Worm (Caenorhabditis elegans) whole organism, L1 larva: ENCODE measurements around the gene C07D8.6.

ENCODE experiments used
- C16A3.4 ChIP-seq: fragments of 150-350 bp; optimal IDR thresholded peaks from 2 replicates; lab custom pipeline; 2014; ENCODE audit warnings: missing biosample characterization, missing genetic modification characterization
- Y116A8C.19 ChIP-seq: sonication (generic microtip); optimal IDR thresholded peaks from 2 replicates; lab custom pipeline; 2016; ENCODE audit warnings: missing compliant biosample characterization, missing genetic modification characterization, borderline replicate concordance
- ama-1 ChIP-seq: fragments of 150-350 bp; optimal IDR thresholded peaks from 2 replicates; lab custom pipeline; 2014
- ceh-8 ChIP-seq: fragments of 200-800 bp; sonication (Bioruptor generic); optimal IDR thresholded peaks from 2 replicates; lab custom pipeline; 2018; ENCODE audit warnings: mild to moderate bottlenecking, missing genetic modification characterization, moderate library complexity, missing compliant biosample characterization
- ceh-82 ChIP-seq, 3 experiments: fragments of 150-350 bp in 1 of 3; sonication (generic microtip) in 2 of 3; optimal IDR thresholded peaks; 2 replicates each; lab custom pipeline; 2014 to 2017; ENCODE audit warnings: missing biosample characterization in 3 of 3, missing genetic modification characterization in 3 of 3
- ceh-88 ChIP-seq: fragments of 200-800 bp; sonication (Bioruptor generic); IDR thresholded peaks from 2 replicates; pipeline ENCODE4 v1.3.6; 2022; ENCODE audit warnings: missing genetic modification characterization, missing compliant biosample characterization
- ceh-90 ChIP-seq: sonication (generic microtip); optimal IDR thresholded peaks from 2 replicates; lab custom pipeline; 2016; ENCODE audit warnings: missing genetic modification characterization, missing compliant biosample characterization
- dpl-1 ChIP-seq, 3 experiments: fragments of 150-350 bp in 2 of 3; sonication (generic microtip) in 1 of 3; optimal IDR thresholded peaks; 2 replicates each; lab custom pipeline; 2014 to 2017; ENCODE audit warnings: missing biosample characterization in 3 of 3, missing genetic modification characterization in 3 of 3, missing genetic modification reagents in 3 of 3
- efl-1 ChIP-seq, 4 experiments: fragments of 150-350 bp; optimal IDR thresholded peaks in 3 of 4; peaks in 1 of 4; 1 replicate in 1 of 4; 2 replicates in 3 of 4; lab custom pipeline; 2014; ENCODE audit warnings: missing biosample characterization in 2 of 4, missing genetic modification characterization in 2 of 4, missing genetic modification reagents in 2 of 4
- egl-13 ChIP-seq: sonication (generic microtip); optimal IDR thresholded peaks from 2 replicates; lab custom pipeline; 2016; ENCODE audit warnings: missing genotype, missing genetic modification reagents, missing genetic modification characterization, missing compliant biosample characterization
- elt-2 ChIP-seq: sonication (generic microtip); optimal IDR thresholded peaks from 2 replicates; lab custom pipeline; 2016; ENCODE audit warnings: missing genetic modification characterization, mild to moderate bottlenecking, inconsistent platforms, missing compliant biosample characterization, missing genetic modification reagents
- ets-5 ChIP-seq: fragments of 200-800 bp; sonication (Bioruptor generic); IDR thresholded peaks from 2 replicates; pipeline ENCODE4 v1.3.6; 2022; ENCODE audit warnings: missing genetic modification characterization, missing compliant biosample characterization
- fos-1 ChIP-seq: fragments of 150-350 bp; optimal IDR thresholded peaks from 2 replicates; lab custom pipeline; 2014; ENCODE audit warnings: missing biosample characterization, missing genetic modification characterization
- isw-1 ChIP-seq: fragments of 200-800 bp; sonication (Bioruptor generic); IDR thresholded peaks from 2 replicates; pipeline ENCODE4 v1.3.6; 2022; ENCODE audit warnings: missing genetic modification characterization, missing compliant biosample characterization
- jun-1 ChIP-seq: fragments of 150-350 bp; optimal IDR thresholded peaks from 2 replicates; lab custom pipeline; 2014; ENCODE audit warnings: missing biosample characterization, missing genetic modification reagents, missing genetic modification characterization
- lin-14 ChIP-seq: fragments of 200-800 bp; sonication (Bioruptor generic); optimal IDR thresholded peaks from 2 replicates; lab custom pipeline; 2018; ENCODE audit warnings: mild to moderate bottlenecking, missing genetic modification characterization, moderate library complexity, missing compliant biosample characterization
- lin-35 ChIP-seq, 2 experiments: fragments of 150-350 bp; optimal IDR thresholded peaks; 2 replicates each; lab custom pipeline; 2014; ENCODE audit warnings: missing biosample characterization in 2 of 2, missing genetic modification characterization in 2 of 2, missing genetic modification reagents in 2 of 2
- mab-9 ChIP-seq: fragments of 200-800 bp; sonication (Bioruptor generic); IDR thresholded peaks from 2 replicates; pipeline ENCODE4 v1.3.6; 2022; ENCODE audit warnings: missing genetic modification reagents, missing genetic modification characterization, missing compliant biosample characterization
- mdl-1 ChIP-seq, 2 experiments: fragments of 150-350 bp; optimal IDR thresholded peaks; 2 replicates each; lab custom pipeline; 2014 to 2017; ENCODE audit warnings: missing biosample characterization in 2 of 2, missing genetic modification characterization in 2 of 2, inconsistent platforms in 1 of 2
- nhr-11 ChIP-seq: fragments of 150-350 bp; optimal IDR thresholded peaks from 2 replicates; lab custom pipeline; 2014; ENCODE audit warnings: missing biosample characterization, missing genetic modification characterization
- nhr-12 ChIP-seq: sonication (generic microtip); optimal IDR thresholded peaks from 2 replicates; lab custom pipeline; 2017; ENCODE audit warnings: missing biosample characterization, missing genetic modification characterization
- nhr-19 ChIP-seq: fragments of 200-800 bp; sonication (Bioruptor generic); conservative IDR thresholded peaks from 2 replicates; pipeline ENCODE4 v1.3.6; 2022; ENCODE audit warnings: missing genetic modification characterization, missing compliant biosample characterization
- nhr-47 ChIP-seq: sonication (generic microtip); optimal IDR thresholded peaks from 2 replicates; lab custom pipeline; 2016; ENCODE audit warnings: mild to moderate bottlenecking, missing genetic modification characterization, moderate library complexity, missing compliant biosample characterization
- nhr-71 ChIP-seq: sonication (generic microtip); optimal IDR thresholded peaks from 2 replicates; lab custom pipeline; 2016; ENCODE audit warnings: mild to moderate bottlenecking, missing genetic modification characterization, moderate library complexity, missing compliant biosample characterization
- nhr-76 ChIP-seq: sonication (generic microtip); optimal IDR thresholded peaks from 2 replicates; lab custom pipeline; 2017; ENCODE audit warnings: missing biosample characterization, missing genetic modification characterization
- nhr-77 ChIP-seq: fragments of 150-350 bp; optimal IDR thresholded peaks from 2 replicates; lab custom pipeline; 2014; ENCODE audit warnings: missing biosample characterization, missing genetic modification characterization
- nhr-84 ChIP-seq: sonication (generic microtip); optimal IDR thresholded peaks from 2 replicates; lab custom pipeline; 2017; ENCODE audit warnings: missing biosample characterization, missing genetic modification characterization
- pag-3 ChIP-seq: sonication (generic microtip); optimal IDR thresholded peaks from 2 replicates; lab custom pipeline; 2017; ENCODE audit warnings: missing genetic modification characterization, mild to moderate bottlenecking, missing compliant biosample characterization, antibody characterized with exemption, borderline replicate concordance; ENCODE audit not compliant: insufficient read depth
- rnt-1 ChIP-seq: sonication (generic microtip); optimal IDR thresholded peaks from 2 replicates; lab custom pipeline; 2016; ENCODE audit warnings: mild to moderate bottlenecking, missing genetic modification characterization, moderate library complexity, missing compliant biosample characterization
- snpc-4 ChIP-seq: fragments of 150-350 bp; optimal IDR thresholded peaks from 2 replicates; lab custom pipeline; 2014; ENCODE audit warnings: missing biosample characterization, missing genetic modification characterization
- snu-23 ChIP-seq: sonication (generic microtip); optimal IDR thresholded peaks from 2 replicates; lab custom pipeline; 2016; ENCODE audit warnings: missing genetic modification characterization, missing compliant biosample characterization
- sptf-1 ChIP-seq: fragments of 150-350 bp; optimal IDR thresholded peaks from 2 replicates; lab custom pipeline; 2014; ENCODE audit warnings: missing biosample characterization, missing genetic modification characterization
- tbx-2 ChIP-seq: sonication (generic microtip); optimal IDR thresholded peaks from 2 replicates; lab custom pipeline; 2016; ENCODE audit warnings: missing genetic modification characterization, missing compliant biosample characterization
- tlp-1 ChIP-seq: fragments of 150-350 bp; optimal IDR thresholded peaks from 2 replicates; lab custom pipeline; 2014; ENCODE audit warnings: missing biosample characterization, missing genetic modification characterization
- unc-30 ChIP-seq: sonication (generic microtip); optimal IDR thresholded peaks from 2 replicates; lab custom pipeline; 2017; ENCODE audit warnings: missing biosample characterization, missing genetic modification characterization
- unc-62 ChIP-seq: fragments of 150-350 bp; optimal IDR thresholded peaks from 2 replicates; lab custom pipeline; 2014; ENCODE audit warnings: missing biosample characterization, missing genetic modification reagents, missing genetic modification characterization
- unc-86 ChIP-seq: sonication (generic microtip); optimal IDR thresholded peaks from 2 replicates; lab custom pipeline; 2016; ENCODE audit warnings: missing genetic modification characterization, missing compliant biosample characterization
- unc-98 ChIP-seq: fragments of 200-800 bp; sonication (Bioruptor generic); IDR thresholded peaks from 2 replicates; pipeline ENCODE4 v1.3.6; 2022; ENCODE audit warnings: missing genetic modification characterization, missing compliant biosample characterization
- vab-15 ChIP-seq: sonication (generic microtip); optimal IDR thresholded peaks from 2 replicates; lab custom pipeline; 2017; ENCODE audit warnings: missing genotype, mild to moderate bottlenecking, missing genetic modification characterization, missing compliant biosample characterization
- xbp-1 ChIP-seq: sonication (generic microtip); optimal IDR thresholded peaks from 2 replicates; lab custom pipeline; 2016; ENCODE audit warnings: missing genetic modification characterization, missing compliant biosample characterization
- ztf-4 ChIP-seq: fragments of 150-350 bp; optimal IDR thresholded peaks from 2 replicates; lab custom pipeline; 2014; ENCODE audit warnings: missing biosample characterization, missing genetic modification characterization

The C07D8.6 gene

DNA sequence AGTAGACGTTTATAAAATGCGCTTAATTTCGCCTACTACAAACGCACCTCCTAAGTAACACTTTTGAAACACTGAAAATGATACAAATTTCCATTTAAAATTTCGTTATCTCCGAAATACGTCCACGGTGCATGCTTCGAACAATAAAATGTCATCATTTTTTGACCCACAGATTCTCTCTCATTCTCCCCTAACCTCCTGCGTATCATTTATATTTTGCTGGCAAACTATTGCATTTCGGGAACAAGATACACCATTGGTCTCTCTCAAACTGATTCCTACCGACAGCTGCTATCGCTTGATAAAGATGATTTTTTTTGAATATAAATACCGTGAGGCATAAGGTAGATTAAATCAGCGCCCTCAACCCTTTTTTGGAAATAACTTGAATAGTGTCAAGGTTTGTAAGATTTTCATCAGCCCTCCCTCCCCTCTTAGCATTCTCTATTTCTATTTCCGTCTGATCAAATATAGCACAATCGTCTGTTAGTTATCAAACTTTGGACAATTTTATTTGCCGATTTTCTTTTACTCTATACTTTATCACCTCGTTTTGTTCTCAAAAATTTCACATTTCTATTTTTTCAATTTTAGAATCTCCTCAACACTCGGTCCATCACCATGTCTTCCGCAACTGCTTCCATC, at the start of gene C07D8.6 (continued):
- TF ChIP-seq tlp-1 (tag; lab: Kevin White, UChicago) (no peak), nhr-76 (tag; lab: Kevin White, UChicago) (no peak), ama-1 (no peak), mab-9 (GFP tag; lab: Robert Waterston, UW) (no peak), lin-14 (peak; percentile 56), fos-1 (tag; lab: Kevin White, UChicago) (no peak), tbx-2 (tag; lab: Kevin White, UChicago) (no peak)

DNA sequence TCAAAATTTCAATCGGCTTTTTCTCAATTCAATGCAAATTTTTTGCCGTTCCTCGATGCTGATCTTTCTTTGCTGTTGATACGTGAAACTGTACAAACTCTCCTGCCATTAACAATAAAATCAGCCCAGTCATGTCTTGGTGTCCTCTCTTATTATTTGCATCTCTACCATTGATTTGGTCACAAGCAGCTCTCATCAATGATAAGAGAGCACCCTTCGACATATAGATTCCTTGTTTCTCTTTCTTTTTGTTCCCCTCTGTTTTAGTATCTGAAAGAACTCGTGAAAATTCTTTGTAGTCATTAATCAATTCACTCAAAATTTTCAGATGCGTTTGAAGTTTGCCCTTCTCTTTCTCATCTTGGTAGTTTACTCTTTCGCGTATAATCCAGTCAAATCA, 49.5 kb upstream of the C07D8.6 start, which contains the start of gene lron-7:
Gene lron-7 (plus strand): TSS at position 323 of the 400 bp plus-strand sequence.
- TF ChIP-seq pag-3 (tag; lab: Kevin White, UChicago) (no peak), lin-35 (GFP tag; optimal IDR thresholded peaks at IDR 0.05; lab: Kevin White, UChicago) (peak in 1 of 2 experiments; percentile 21), elt-2 (tag; lab: Kevin White, UChicago) (peak; percentile 31), efl-1 (optimal IDR thresholded peaks at IDR 0.05; lab: Kevin White, UChicago) (no peak), efl-1 (GFP tag; optimal IDR thresholded peaks at IDR 0.05 in 1 of 2; lab: Kevin White, UChicago) (peak in 1 of 2 experiments; percentile 62)

DNA sequence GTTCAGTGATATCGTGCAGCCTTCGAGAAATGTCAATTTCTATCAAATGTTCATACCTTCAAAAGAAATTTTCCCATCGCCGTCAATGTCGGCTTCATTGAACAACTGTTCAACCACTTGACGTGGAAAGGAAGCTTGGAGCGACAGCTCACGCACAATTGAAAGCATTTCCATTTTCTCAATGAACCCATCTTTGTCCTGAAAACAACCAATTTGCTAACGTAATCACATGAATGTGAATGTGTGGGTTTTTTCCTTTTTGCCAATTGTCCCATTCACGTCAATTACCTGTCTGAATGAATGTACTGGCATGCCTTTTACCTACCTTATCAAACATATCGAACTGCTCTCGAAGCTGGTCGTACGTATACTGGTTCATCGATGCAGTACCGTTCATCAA, 45.0 kb upstream of the C07D8.6 start:
- no peak for TF ChIP-seq nhr-11 (tag; lab: Kevin White, UChicago)
- no peak for TF ChIP-seq sptf-1 (tag; lab: Kevin White, UChicago)
- no peak for TF ChIP-seq ztf-4
- no peak for TF ChIP-seq rnt-1
- no peak for TF ChIP-seq lin-14
- TF ChIP-seq xbp-1 (tag; lab: Kevin White, UChicago), result no peak
- TF ChIP-seq vab-15 (tag; lab: Kevin White, UChicago), result no peak
- TF ChIP-seq Y116A8C.19 (tag; lab: Kevin White, UChicago), result no peak
- TF ChIP-seq snu-23 (GFP tag; lab: Kevin White, UChicago), result no peak
- no peak for TF ChIP-seq mab-9 (GFP tag; lab: Robert Waterston, UW)
- no peak for TF ChIP-seq unc-86 (tag; lab: Kevin White, UChicago)
- no peak for TF ChIP-seq nhr-12 (tag; lab: Kevin White, UChicago)
- no peak for TF ChIP-seq egl-13 (tag; lab: Kevin White, UChicago)
- no peak for TF ChIP-seq unc-30 (tag; lab: Kevin White, UChicago)
- TF ChIP-seq ceh-82 (tag; optimal IDR thresholded peaks at IDR 0.05; lab: Kevin White, UChicago), result no peak

DNA sequence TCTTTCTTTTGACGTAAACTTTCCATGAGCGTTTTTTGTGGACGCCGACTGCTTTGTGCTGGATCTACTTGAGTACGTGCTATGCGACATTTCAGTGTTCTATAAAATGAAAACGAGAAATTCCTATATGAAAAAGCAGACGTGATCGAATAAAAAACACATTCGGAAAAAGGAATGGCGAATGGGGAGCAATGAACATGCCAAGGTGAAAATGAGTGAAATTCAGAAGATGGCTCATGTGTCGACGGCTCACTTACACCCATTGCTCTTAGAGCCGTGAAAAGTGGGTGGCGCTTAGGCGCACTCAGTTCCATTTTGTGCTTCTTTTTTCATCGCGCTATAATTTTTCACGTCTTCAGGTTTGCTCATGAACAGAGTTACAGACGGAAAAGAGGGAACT, 42.7 kb upstream of the C07D8.6 start, which contains the start of gene K03A1.4:
Gene K03A1.4 (minus strand): TSS at position 101 of the 400 bp plus-strand sequence.
- TF ChIP-seq Y116A8C.19 (tag; lab: Kevin White, UChicago) (no peak), nhr-84 (tag; lab: Kevin White, UChicago) (no peak), lin-35 (GFP tag; optimal IDR thresholded peaks at IDR 0.05; lab: Kevin White, UChicago) (no peak), nhr-19 (GFP tag; lab: Robert Waterston, UW) (no peak), unc-62 (GFP tag; lab: Kevin White, UChicago) (no peak), ceh-90 (tag; lab: Kevin White, UChicago) (no peak), pag-3 (tag; lab: Kevin White, UChicago) (no peak), nhr-12 (tag; lab: Kevin White, UChicago) (no peak), mdl-1 (tag; optimal IDR thresholded peaks at IDR 0.05; lab: Kevin White, UChicago) (no peak), nhr-47 (no peak), ceh-8 (GFP tag; lab: Kevin White, UChicago) (no peak), ceh-82 (tag; optimal IDR thresholded peaks at IDR 0.05; lab: Kevin White, UChicago) (no peak), nhr-77 (tag; lab: Kevin White, UChicago) (no peak)

DNA sequence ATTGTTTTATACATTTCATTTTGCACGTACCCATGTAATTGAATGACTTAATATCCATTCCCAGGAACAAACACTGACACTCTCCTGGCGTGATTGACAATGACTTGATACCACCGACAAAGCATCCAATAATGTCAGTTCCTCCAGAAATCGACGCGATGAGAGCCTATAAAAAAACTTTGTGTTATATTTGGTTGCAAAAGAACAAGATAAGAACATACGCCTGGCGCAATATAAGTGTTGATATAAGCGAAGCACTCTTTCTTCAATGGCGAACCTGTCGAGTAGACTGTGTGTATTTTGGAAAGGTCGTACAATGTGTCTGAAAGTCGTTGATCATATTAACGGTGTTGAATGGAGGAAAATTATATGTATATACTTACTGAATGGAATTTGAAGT, 38.2 kb upstream of the C07D8.6 start:
- TF ChIP-seq tbx-2 (tag; lab: Kevin White, UChicago) (no peak), ama-1 (no peak), snpc-4 (no peak), ceh-90 (tag; lab: Kevin White, UChicago) (no peak), dpl-1 (GFP tag; optimal IDR thresholded peaks at IDR 0.05; lab: Kevin White, UChicago) (no peak), elt-2 (tag; lab: Kevin White, UChicago) (no peak), isw-1 (GFP tag; lab: Robert Waterston, UW) (no peak), ets-5 (GFP tag; lab: Robert Waterston, UW) (no peak), ztf-4 (no peak), ceh-88 (GFP tag; lab: Robert Waterston, UW) (no peak), nhr-71 (tag; lab: Kevin White, UChicago) (no peak), jun-1 (tag; lab: Kevin White, UChicago) (no peak), unc-86 (tag; lab: Kevin White, UChicago) (no peak), unc-98 (GFP tag; lab: Robert Waterston, UW) (no peak), nhr-19 (GFP tag; lab: Robert Waterston, UW) (no peak), lin-35 (GFP tag; optimal IDR thresholded peaks at IDR 0.05; lab: Kevin White, UChicago) (no peak), C16A3.4 (tag; lab: Kevin White, UChicago) (no peak)
